Fruit fly (Drosophila melanogaster) whole organism, wandering third instar larva: ENCODE data around the gene Bgb.

Experiments
- foxo ChIP-seq, 2 experiments: fragments of 200-800 bp; sonication (Bioruptor generic); optimal IDR thresholded peaks; 2 replicates in 1 of 2; 3 replicates in 1 of 2; lab custom pipeline; 2016 to 2017; ENCODE audit warnings: missing biosample characterization in 2 of 2, missing genetic modification characterization in 2 of 2
- h ChIP-seq: fragments of 200-800 bp; sonication (Bioruptor generic); optimal IDR thresholded peaks from 3 replicates; lab custom pipeline; 2016; ENCODE audit warnings: missing biosample characterization, mild to moderate bottlenecking, missing genetic modification characterization
- jim ChIP-seq: fragments of 175-275, 200-325 bp; sonication (Bioruptor generic); optimal IDR thresholded peaks from 2 replicates; lab custom pipeline; 2016; ENCODE audit warnings: missing biosample characterization, mild to moderate bottlenecking, missing genetic modification characterization

- TF ChIP-seq jim (GFP tag; lab: Kevin White, UChicago) (no peak), h (GFP tag; lab: Kevin White, UChicago) (no peak), foxo (GFP tag; optimal IDR thresholded peaks at IDR 0.05; lab: Kevin White, UChicago) (no peak)
Measured at dm6 chr3L:1674381-1674780, 34.9 kb downstream of the Bgb start, which contains the start of gene CG7991.
